ENCODE assay signal across 2 worm cellular contexts in genomic region chrX:8602722-8603427, ce11.
TF ChIP-seq lines count a peak whose summit lies in the region.

No protein-coding gene starts in this region.

TF ChIP-seq in whole organism, early embryonic, 17 proteins besides CTCF, POLR2A, EP300 and RAD21 (continued from another document):
- peak; percentile 55; the same call in 1 of the 2 replicates for TF ChIP-seq scrt-1 (GFP tag; IDR thresholded peaks at IDR 0.05; lab: Robert Waterston, UW)

TF ChIP-seq in whole organism, late embryonic, 69 proteins besides CTCF, POLR2A, EP300 and RAD21 (continued from another document):
- no peak for TF ChIP-seq pax-1 (tag; optimal IDR thresholded peaks at IDR 0.05; lab: Kevin White, UChicago)
TF ChIP-seq in whole organism, late embryonic: peak in this region for 12.
